Fruit fly (Drosophila melanogaster) whole organism, wandering third instar larva: ENCODE results near the gene CG13605.

Experiments
- CG32264 ChIP-seq: fragments of 200-800 bp; sonication (Bioruptor generic); optimal IDR thresholded peaks from 2 replicates; lab custom pipeline; 2016; ENCODE audit warnings: missing biosample characterization, missing genetic modification characterization
- CG9705 ChIP-seq: fragments of 200-800 bp; sonication (Bioruptor generic); optimal IDR thresholded peaks from 2 replicates; lab custom pipeline; 2018; ENCODE audit warnings: missing biosample characterization, mild to moderate bottlenecking, missing genetic modification characterization
- CrebA ChIP-seq: fragments of 200-800 bp; sonication (Bioruptor generic); optimal IDR thresholded peaks from 2 replicates; lab custom pipeline; 2016; ENCODE audit warnings: missing biosample characterization, mild to moderate bottlenecking, missing genetic modification characterization, borderline replicate concordance
- Dfd ChIP-seq: fragments of >200 bp; optimal IDR thresholded peaks from 2 replicates; lab custom pipeline; 2017; ENCODE audit warnings: missing biosample characterization, missing genetic modification characterization
- Hr78 ChIP-seq: fragments of >200 bp; optimal IDR thresholded peaks from 2 replicates; lab custom pipeline; 2017; ENCODE audit warnings: missing biosample characterization, missing genetic modification characterization
- Jra ChIP-seq: sonication (Bioruptor generic); optimal IDR thresholded peaks from 2 replicates; lab custom pipeline; 2016; ENCODE audit warnings: missing biosample characterization, missing genetic modification characterization
- Mio ChIP-seq: sonication (Bioruptor generic); optimal IDR thresholded peaks from 2 replicates; lab custom pipeline; 2016; ENCODE audit warnings: missing biosample characterization, missing genetic modification characterization
- Myc ChIP-seq: fragments of >200 bp; optimal IDR thresholded peaks from 2 replicates; lab custom pipeline; 2017
- N ChIP-seq: fragments of >200 bp; optimal IDR thresholded peaks from 2 replicates; lab custom pipeline; 2018; ENCODE audit warnings: missing biosample characterization, missing external identifiers, missing genetic modification characterization
- OdsH ChIP-seq: fragments of 200-800 bp; sonication (Bioruptor generic); optimal IDR thresholded peaks from 2 replicates; lab custom pipeline; 2016; ENCODE audit warnings: missing biosample characterization, mild to moderate bottlenecking, missing genetic modification characterization
- Rel ChIP-seq, 2 experiments: fragments of 200-800 bp; sonication (Bioruptor generic) in 1 of 2; optimal IDR thresholded peaks; 2 replicates in 1 of 2; 3 replicates in 1 of 2; lab custom pipeline; 2016 to 2019; ENCODE audit warnings: mild to moderate bottlenecking in 2 of 2, missing biosample characterization in 2 of 2, missing genetic modification characterization in 2 of 2, moderate library complexity in 1 of 2
- br ChIP-seq: fragments of 200-800 bp; sonication (Bioruptor generic); optimal IDR thresholded peaks from 2 replicates; lab custom pipeline; 2016; ENCODE audit warnings: missing biosample characterization, missing genetic modification characterization
- dmrt93B ChIP-seq: fragments of 200-800 bp; sonication (Bioruptor generic); optimal IDR thresholded peaks from 2 replicates; lab custom pipeline; 2018; ENCODE audit warnings: missing biosample characterization, mild to moderate bottlenecking, missing genetic modification characterization
- dsf ChIP-seq: sonication (Bioruptor generic); optimal IDR thresholded peaks from 2 replicates; lab custom pipeline; 2016; ENCODE audit warnings: missing biosample characterization, missing genetic modification characterization, borderline replicate concordance
- foxo ChIP-seq, 2 experiments: fragments of 200-800 bp; sonication (Bioruptor generic); optimal IDR thresholded peaks; 2 replicates in 1 of 2; 3 replicates in 1 of 2; lab custom pipeline; 2016 to 2017; ENCODE audit warnings: missing biosample characterization in 2 of 2, missing genetic modification characterization in 2 of 2
- h ChIP-seq: fragments of 200-800 bp; sonication (Bioruptor generic); optimal IDR thresholded peaks from 3 replicates; lab custom pipeline; 2016; ENCODE audit warnings: missing biosample characterization, mild to moderate bottlenecking, missing genetic modification characterization
- jim ChIP-seq: fragments of 175-275, 200-325 bp; sonication (Bioruptor generic); optimal IDR thresholded peaks from 2 replicates; lab custom pipeline; 2016; ENCODE audit warnings: missing biosample characterization, mild to moderate bottlenecking, missing genetic modification characterization
- pan ChIP-seq: fragments of >200 bp; optimal IDR thresholded peaks from 2 replicates; lab custom pipeline; 2017
- psq ChIP-seq: fragments of 200-800 bp; sonication (Bioruptor generic); optimal IDR thresholded peaks from 3 replicates; lab custom pipeline; 2017; ENCODE audit warnings: missing biosample characterization, mild to moderate bottlenecking, missing genetic modification characterization, moderate library complexity
- rgr ChIP-seq: fragments of 200-800 bp; sonication (Bioruptor generic); optimal IDR thresholded peaks from 3 replicates; lab custom pipeline; 2016; ENCODE audit warnings: missing biosample characterization, mild to moderate bottlenecking, missing genetic modification characterization
- sage ChIP-seq: fragments of 200-800 bp; sonication (Bioruptor generic); optimal IDR thresholded peaks from 2 replicates; lab custom pipeline; 2016; ENCODE audit warnings: missing biosample characterization, mild to moderate bottlenecking, missing genetic modification characterization
- sv ChIP-seq: fragments of 200-800 bp; sonication (Bioruptor generic); optimal IDR thresholded peaks from 3 replicates; lab custom pipeline; 2016; ENCODE audit warnings: missing biosample characterization, missing genetic modification characterization
- usp ChIP-seq: fragments of >200 bp; optimal IDR thresholded peaks from 2 replicates; lab custom pipeline; 2017; ENCODE audit warnings: missing biosample characterization, missing genetic modification characterization

CG13605 gene

dm6 chr3R:24079110-24079509, 33.1 kb downstream of the CG13605 start:
- TF ChIP-seq N (GFP tag; lab: Kevin White, UChicago) (no peak), dmrt93B (GFP tag; lab: Kevin White, UChicago) (no peak), br (GFP tag; lab: Kevin White, UChicago) (no peak), sage (no peak), sv (GFP tag; lab: Kevin White, UChicago) (no peak), Myc (lab: Kevin White, UChicago) (no peak), CrebA (GFP tag; lab: Kevin White, UChicago) (no peak), foxo (GFP tag; optimal IDR thresholded peaks at IDR 0.05; lab: Kevin White, UChicago) (no peak), CG9705 (GFP tag; lab: Kevin White, UChicago) (no peak), psq (GFP tag; lab: Kevin White, UChicago) (no peak)

- TF ChIP-seq Mio (GFP tag; lab: Kevin White, UChicago), result no peak
- TF ChIP-seq h, result no peak
- no peak for TF ChIP-seq usp (GFP tag; lab: Kevin White, UChicago)
- no peak for TF ChIP-seq CG32264 (GFP tag; lab: Kevin White, UChicago)
- TF ChIP-seq, all 38 proteins: peak for 0
Observed at dm6 chr3R:24073703-24074102, 38.5 kb downstream of the CG13605 start.

- TF ChIP-seq jim (GFP tag; lab: Kevin White, UChicago), result no peak
- TF ChIP-seq Jra, result no peak
- no peak for TF ChIP-seq Rel (GFP tag; optimal IDR thresholded peaks at IDR 0.05; lab: Kevin White, UChicago)
- TF ChIP-seq Rel (tag; optimal IDR thresholded peaks at IDR 0.05; lab: Kevin White, UChicago), result no peak
- TF ChIP-seq pan (lab: Kevin White, UChicago), result no peak
- TF ChIP-seq usp (GFP tag; lab: Kevin White, UChicago), result no peak
- no peak for TF ChIP-seq OdsH (GFP tag; lab: Kevin White, UChicago)
- no peak for TF ChIP-seq Hr78 (GFP tag; lab: Kevin White, UChicago)
- no peak for TF ChIP-seq dsf (GFP tag; lab: Kevin White, UChicago)
- TF ChIP-seq Dfd, result no peak
- no peak for TF ChIP-seq N (GFP tag; lab: Kevin White, UChicago)
- TF ChIP-seq CG32264 (GFP tag; lab: Kevin White, UChicago), result no peak
Observed at dm6 chr3R:24069965-24070364, 42.2 kb downstream of the CG13605 start.

- TF ChIP-seq N (GFP tag; lab: Kevin White, UChicago) (no peak), Dfd (no peak), dsf (GFP tag; lab: Kevin White, UChicago) (no peak), rgr (GFP tag; lab: Kevin White, UChicago) (no peak)
- TF ChIP-seq, all 38 proteins: peak for 0
Observed at dm6 chr3R:24068830-24069229, 43.4 kb downstream of the CG13605 start.

DNA sequence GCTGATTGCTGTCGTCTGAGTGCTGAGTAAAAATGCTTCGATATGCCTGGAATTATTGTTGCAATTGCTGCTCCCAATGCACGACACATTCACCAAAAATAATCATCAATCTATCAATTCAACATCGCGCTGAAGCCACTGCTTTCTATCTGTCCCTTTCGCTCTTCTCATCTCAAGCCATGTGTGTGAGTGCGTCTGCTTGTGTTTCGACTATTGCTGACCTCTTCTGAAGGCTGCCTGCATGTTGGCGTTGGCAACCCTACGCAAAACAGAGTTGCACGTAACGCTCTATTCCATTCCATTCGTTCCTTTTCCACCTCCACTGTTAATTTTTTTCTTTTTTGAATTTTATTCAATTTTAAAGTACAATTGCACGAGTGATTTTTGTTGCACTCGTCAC, 46.5 kb downstream of the CG13605 start:
- TF ChIP-seq rgr (GFP tag; lab: Kevin White, UChicago), result no peak
- no peak for TF ChIP-seq CG32264 (GFP tag; lab: Kevin White, UChicago)
